Fruit fly (Drosophila melanogaster) whole organism: ENCODE measurements around the gene CG14052.

ENCODE experiments used
- CG8478 ChIP-seq: fragments of >200 bp; optimal IDR thresholded peaks from 2 replicates; lab custom pipeline; 2018; ENCODE audit warnings: inconsistent platforms
- Dll ChIP-seq: fragments of >200 bp; optimal IDR thresholded peaks from 2 replicates; lab custom pipeline; 2017
- EcR ChIP-seq, 2 experiments: fragments of >200 bp; optimal IDR thresholded peaks; 2 replicates each; lab custom pipeline; 2017; ENCODE audit warnings: missing biosample characterization in 2 of 2, missing genetic modification characterization in 2 of 2, missing genetic modification reagents in 2 of 2
- pan ChIP-seq: fragments of >200 bp; optimal IDR thresholded peaks from 2 replicates; lab custom pipeline; 2017
- psq ChIP-seq: fragments of >200 bp; optimal IDR thresholded peaks from 2 replicates; lab custom pipeline; 2017
- usp ChIP-seq: fragments of >200 bp; optimal IDR thresholded peaks from 2 replicates; lab custom pipeline; 2017; ENCODE audit warnings: missing biosample characterization, missing genetic modification characterization, mixed read lengths

Gene CG14052

DNA sequence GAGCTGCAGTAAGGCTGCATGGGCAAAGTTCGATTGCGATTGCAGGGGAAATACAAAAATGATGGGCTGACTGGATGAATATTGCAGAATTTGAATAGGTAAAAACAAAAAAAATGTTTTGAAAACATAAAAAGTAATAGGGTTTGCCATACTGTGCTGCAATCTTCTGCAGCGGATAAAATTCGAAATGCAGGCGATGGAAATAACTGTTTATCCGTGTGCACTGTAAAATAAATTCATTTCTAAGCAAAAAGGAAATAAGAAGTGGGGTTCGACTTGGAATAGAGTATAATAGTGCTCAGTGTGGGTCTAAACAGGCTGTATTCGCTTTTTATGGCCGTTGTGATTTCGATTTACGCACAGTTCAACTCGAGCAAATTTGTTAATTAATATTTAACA is 29.7 kb upstream of the CG14052 start, which contains the start of gene CG14053:
Gene CG14053 (minus strand): TSS at position 101 of the 399 bp plus-strand sequence.
- TF ChIP-seq psq (lab: Kevin White, UChicago) (no peak), EcR (GFP tag; optimal IDR thresholded peaks at IDR 0.05; lab: Kevin White, UChicago) (no peak), pan (lab: Kevin White, UChicago) (no peak), usp (GFP tag; lab: Kevin White, UChicago) (no peak)

dm6 chrX:2194208-2195094 is 29.1 kb upstream of the CG14052 start:
- TF ChIP-seq Dll (lab: Kevin White, UChicago) (peak; percentile 87), usp (GFP tag; lab: Kevin White, UChicago) (no peak)

- TF ChIP-seq CG8478 (no peak), pan (lab: Kevin White, UChicago) (no peak), Dll (lab: Kevin White, UChicago) (no peak), EcR (GFP tag; optimal IDR thresholded peaks at IDR 0.05; lab: Kevin White, UChicago) (no peak), psq (lab: Kevin White, UChicago) (no peak), usp (GFP tag; lab: Kevin White, UChicago) (no peak)
These were observed 27.3 kb upstream of the CG14052 start for dm6 chrX:2196086-2196732.

dm6 chrX:2197414-2198271 is 25.9 kb upstream of the CG14052 start:
- TF ChIP-seq Dll (lab: Kevin White, UChicago) (no peak), CG8478 (no peak)

- TF ChIP-seq psq (lab: Kevin White, UChicago) = no peak
These were observed 25.3 kb upstream of the CG14052 start for dm6 chrX:2198272-2198571.

DNA sequence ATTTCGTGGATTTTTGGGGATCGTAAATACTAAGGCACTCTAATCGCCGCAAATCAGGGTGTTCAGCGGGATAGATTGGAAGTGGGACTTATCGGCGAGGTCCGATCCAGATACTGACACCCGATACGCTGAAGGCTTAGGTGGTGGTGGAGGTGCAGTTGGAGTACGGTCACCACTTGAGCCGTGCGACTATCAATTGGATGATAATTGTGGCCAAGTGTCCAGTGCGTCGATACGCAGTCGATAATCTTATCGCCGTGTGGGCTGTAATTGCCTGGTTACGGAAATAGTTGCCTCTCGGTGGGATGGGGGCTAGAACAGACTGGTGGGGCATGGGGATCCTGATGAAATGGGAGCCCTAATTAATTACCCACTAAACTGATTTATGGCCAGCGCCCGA is 24.3 kb upstream of the CG14052 start:
- no peak for TF ChIP-seq Dll (lab: Kevin White, UChicago)
- no peak for TF ChIP-seq psq (lab: Kevin White, UChicago)
- no peak for TF ChIP-seq CG8478
- TF ChIP-seq pan (lab: Kevin White, UChicago) = no peak
- no peak for TF ChIP-seq usp (GFP tag; lab: Kevin White, UChicago)
- no peak for TF ChIP-seq EcR (GFP tag; optimal IDR thresholded peaks at IDR 0.05; lab: Kevin White, UChicago)

- TF ChIP-seq Dll (lab: Kevin White, UChicago) = no peak
- TF ChIP-seq EcR (GFP tag; optimal IDR thresholded peaks at IDR 0.05; lab: Kevin White, UChicago) = no peak
- no peak for TF ChIP-seq CG8478
- no peak for TF ChIP-seq psq (lab: Kevin White, UChicago)
- TF ChIP-seq pan (lab: Kevin White, UChicago) = no peak
- no peak for TF ChIP-seq usp (GFP tag; lab: Kevin White, UChicago)
These were observed 19.8 kb upstream of the CG14052 start, which contains the start of gene FarO for dm6 chrX:2203766-2204165. TSS of gene FarO (minus strand) at chrX:2203866.

DNA sequence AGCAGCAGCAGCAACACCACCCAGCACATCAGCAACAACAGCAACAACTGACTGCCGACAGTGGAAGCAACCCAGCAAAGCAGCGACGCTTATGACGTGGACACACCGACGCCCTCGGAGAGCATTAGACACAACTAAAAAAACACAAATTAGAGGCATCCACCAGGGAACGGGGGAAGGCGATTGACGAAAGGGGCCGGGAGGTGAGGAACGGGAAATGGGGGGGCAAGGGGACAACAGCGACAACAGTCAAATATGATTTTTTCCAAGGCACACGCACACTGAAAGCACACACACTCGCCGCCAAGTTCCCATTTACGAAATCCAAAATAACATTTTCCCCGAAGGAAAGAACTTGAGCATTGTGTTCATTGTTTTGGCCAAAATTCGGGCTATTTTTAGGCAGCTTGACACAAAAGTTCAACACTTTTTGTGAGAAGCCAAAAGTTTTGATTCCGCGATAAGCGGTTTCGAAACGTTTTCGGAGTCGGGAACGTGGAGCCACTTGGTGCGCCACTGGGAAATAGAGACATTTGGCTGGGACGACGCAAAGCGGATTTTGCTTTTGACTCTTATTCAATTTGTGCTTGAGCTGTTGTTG is 14.8 kb upstream of the CG14052 start:
- TF ChIP-seq usp (GFP tag; lab: Kevin White, UChicago) = no peak
- no peak for TF ChIP-seq pan (lab: Kevin White, UChicago)
- TF ChIP-seq psq (lab: Kevin White, UChicago) = no peak
- no peak for TF ChIP-seq EcR (GFP tag; optimal IDR thresholded peaks at IDR 0.05; lab: Kevin White, UChicago)
- TF ChIP-seq CG8478 = no peak
- no peak for TF ChIP-seq Dll (lab: Kevin White, UChicago)

- TF ChIP-seq Dll (lab: Kevin White, UChicago) = no peak
These were observed 11.2 kb upstream of the CG14052 start for dm6 chrX:2212327-2212820.

DNA sequence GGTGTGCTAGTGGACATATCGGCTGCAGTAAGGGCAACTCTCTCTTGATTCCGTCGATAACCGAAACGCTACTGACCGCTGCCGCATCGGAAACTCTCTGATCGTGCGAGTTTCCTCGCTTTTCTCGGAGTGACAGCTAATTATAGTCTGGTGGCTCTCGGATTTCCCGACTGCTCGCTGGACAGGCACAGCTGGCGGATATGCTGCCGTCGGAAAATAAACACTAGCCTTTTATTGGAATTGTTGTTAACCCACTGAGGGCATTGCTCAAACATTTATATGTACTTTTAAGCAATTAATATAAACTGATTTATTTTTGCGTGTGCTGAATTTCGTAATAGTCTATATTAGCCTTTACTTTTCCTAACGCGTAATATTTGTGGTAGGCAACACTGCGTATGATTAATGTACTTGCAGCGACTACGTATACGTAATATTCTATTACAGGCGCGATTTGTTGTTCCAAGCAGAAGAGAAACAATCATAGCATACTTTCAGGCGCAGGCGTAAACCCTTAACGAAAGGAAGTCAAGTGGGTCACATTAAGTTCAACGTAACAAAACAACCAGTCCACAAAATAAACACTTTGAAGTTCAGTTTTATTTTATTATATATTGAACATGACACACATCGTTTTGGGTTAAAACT is 9.7 kb upstream of the CG14052 start, which contains the start of gene SmydA-8:
Gene SmydA-8 (minus strand): TSS at position 51 of the 648 bp plus-strand sequence.
- no peak for TF ChIP-seq CG8478
- no peak for TF ChIP-seq usp (GFP tag; lab: Kevin White, UChicago)
- TF ChIP-seq Dll (lab: Kevin White, UChicago) = no peak
- TF ChIP-seq psq (lab: Kevin White, UChicago) = no peak
- TF ChIP-seq EcR (GFP tag; optimal IDR thresholded peaks at IDR 0.05; lab: Kevin White, UChicago) = no peak
- no peak for TF ChIP-seq pan (lab: Kevin White, UChicago)

- TF ChIP-seq Dll (lab: Kevin White, UChicago) (no peak), psq (lab: Kevin White, UChicago) (no peak), CG8478 (no peak), pan (lab: Kevin White, UChicago) (no peak)
These were observed 5.1 kb upstream of the CG14052 start for dm6 chrX:2218455-2218854.
